Fruit fly (Drosophila melanogaster): Measurements from ENCODE around the gene CG13022.
"Not testable (repeated sequence)": the region's sequence is repeated elsewhere in the genome, so short reads cannot be mapped to it uniquely, and the experiment has no call there.

The CG13022 gene

DNA sequence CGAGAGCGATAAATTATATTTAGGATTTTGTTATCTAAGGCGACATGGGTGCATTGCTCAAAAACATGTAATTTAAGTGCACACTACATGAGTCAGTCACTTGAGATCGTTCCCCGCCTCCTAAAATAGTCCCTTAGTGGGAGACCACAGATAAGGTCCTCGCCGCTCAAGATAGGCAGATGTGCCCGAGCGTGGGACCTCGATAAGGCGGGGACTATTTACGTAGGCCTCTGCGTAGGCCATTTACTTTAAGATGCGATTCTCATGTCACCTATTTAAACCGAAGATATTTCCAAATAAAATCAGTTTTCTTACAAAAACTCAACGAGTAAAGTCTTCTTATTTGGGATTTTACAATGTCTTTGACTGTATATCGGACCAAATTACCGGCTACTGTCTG, 15.8 kb upstream of the CG13022 start, which contains the start of gene Ogdh:
Gene Ogdh (plus strand): TSS at position 301 of the 400 bp plus-strand sequence.
- not testable (repeated sequence) for TF ChIP-seq dmrt93B (GFP tag; optimal IDR thresholded peaks at IDR 0.05); rgr (GFP tag; optimal IDR thresholded peaks at IDR 0.05); Myc (optimal IDR thresholded peaks at IDR 0.05)

DNA sequence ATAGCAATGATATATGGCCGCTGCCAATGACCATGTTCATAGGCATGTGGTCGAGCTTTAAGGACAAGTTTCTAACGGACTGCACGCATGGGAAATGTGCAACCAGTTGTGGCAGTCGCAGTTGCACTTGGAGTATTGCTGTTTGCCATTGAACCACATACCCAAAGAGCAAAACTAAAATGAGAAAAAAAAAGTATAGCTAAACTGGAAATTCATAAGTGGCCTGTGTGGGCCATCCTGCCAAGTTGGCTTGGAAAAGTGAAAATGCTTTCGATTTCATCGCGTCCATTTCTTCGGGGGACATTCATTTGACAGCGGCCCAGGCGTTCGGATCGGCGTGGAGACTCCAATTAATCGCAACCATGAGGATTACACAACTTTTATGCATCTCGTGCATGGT, 5.3 kb upstream of the CG13022 start, which contains the start of gene Obp73a:
Gene Obp73a (plus strand): TSS at position 301 of the 400 bp plus-strand sequence.
- TF ChIP-seq psq (GFP tag; optimal IDR thresholded peaks at IDR 0.05) (no peak), tai (GFP tag; optimal IDR thresholded peaks at IDR 0.05) (no peak), Myc (optimal IDR thresholded peaks at IDR 0.05) (no peak), brk (GFP tag; optimal IDR thresholded peaks at IDR 0.05) (no peak), h (GFP tag; optimal IDR thresholded peaks at IDR 0.05) (no peak), CG32264 (GFP tag; optimal IDR thresholded peaks at IDR 0.05) (no peak), Jra (GFP tag; optimal IDR thresholded peaks at IDR 0.05) (no peak), jim (GFP tag; optimal IDR thresholded peaks at IDR 0.05) (no peak), Hr83 (GFP tag; optimal IDR thresholded peaks at IDR 0.05; ENCODE audit: poor library complexity, severe bottlenecking) (no peak), Abd-B (GFP tag; optimal IDR thresholded peaks at IDR 0.05) (no peak)

DNA sequence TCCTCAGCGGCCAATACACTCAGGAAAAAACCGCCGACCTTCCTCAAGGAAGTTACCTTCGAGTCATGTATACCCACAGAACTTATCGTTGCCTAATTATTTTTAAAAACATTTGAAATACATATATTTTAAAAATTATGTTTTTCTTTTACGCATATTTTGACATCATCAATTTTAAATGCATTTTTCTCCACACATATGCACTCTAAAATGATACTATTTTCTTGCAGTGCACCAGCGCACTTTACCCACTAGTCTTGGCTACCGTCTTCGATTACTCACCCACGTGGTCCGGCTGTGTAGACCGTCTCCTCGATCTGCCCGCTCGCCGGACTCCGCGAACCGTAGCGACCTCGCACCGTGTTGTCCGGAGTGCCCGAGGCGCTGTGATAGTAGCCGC, 2.6 kb upstream of the CG13022 start:
- TF ChIP-seq Hr78 (GFP tag; optimal IDR thresholded peaks at IDR 0.05), result no peak
- TF ChIP-seq dl (GFP tag; optimal IDR thresholded peaks at IDR 0.05; ENCODE audit: insufficient read depth in 1 of 2, partially characterized antibody in 2 of 2), result no peak
- no peak for TF ChIP-seq Mio (GFP tag; optimal IDR thresholded peaks at IDR 0.05)
- TF ChIP-seq lola (GFP tag; optimal IDR thresholded peaks at IDR 0.05), result no peak
- TF ChIP-seq dmrt93B (GFP tag; optimal IDR thresholded peaks at IDR 0.05), result no peak
- TF ChIP-seq sage (GFP tag; optimal IDR thresholded peaks at IDR 0.05), result no peak
- no peak for TF ChIP-seq Jra (GFP tag; optimal IDR thresholded peaks at IDR 0.05)
- no peak for TF ChIP-seq HLH106 (tag; optimal IDR thresholded peaks at IDR 0.05)
- no peak for TF ChIP-seq fru (GFP tag; optimal IDR thresholded peaks at IDR 0.05)
- TF ChIP-seq br (GFP tag; optimal IDR thresholded peaks at IDR 0.05), result peak; percentile 16
- TF ChIP-seq Dif (GFP tag; optimal IDR thresholded peaks at IDR 0.05; ENCODE audit: partially characterized antibody), result no peak
- no peak for TF ChIP-seq Rel (GFP tag; optimal IDR thresholded peaks at IDR 0.05)
- no peak for TF ChIP-seq Rel (tag; optimal IDR thresholded peaks at IDR 0.05)
- no peak for TF ChIP-seq CrebA (GFP tag; optimal IDR thresholded peaks at IDR 0.05; ENCODE audit: borderline replicate concordance)
- no peak for TF ChIP-seq woc (GFP tag; optimal IDR thresholded peaks at IDR 0.05)
- no peak for TF ChIP-seq tai (GFP tag; optimal IDR thresholded peaks at IDR 0.05)
- peak; percentile 4 for TF ChIP-seq rgr (GFP tag; optimal IDR thresholded peaks at IDR 0.05)

DNA sequence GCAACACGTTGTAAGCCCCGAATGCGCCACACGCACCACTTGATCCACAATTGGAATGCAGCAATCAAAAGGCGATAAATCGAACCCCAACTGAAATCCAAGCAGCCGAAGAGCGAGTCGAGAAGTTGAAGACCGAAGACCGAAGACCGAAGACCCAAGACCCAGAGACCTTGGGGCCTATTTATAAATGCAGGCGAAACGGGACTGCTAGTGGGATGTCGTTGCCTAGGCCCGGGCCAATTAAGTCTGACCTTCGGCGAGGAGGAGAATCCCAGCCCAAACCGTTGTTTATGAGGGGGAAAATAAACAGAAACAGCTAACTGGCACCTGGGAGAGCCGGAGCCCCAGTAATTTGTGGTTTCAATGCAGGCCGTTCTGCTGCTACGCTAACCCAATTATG, 2.1 kb downstream of the CG13022 start:
- no peak for TF ChIP-seq Myc (optimal IDR thresholded peaks at IDR 0.05)
- no peak for TF ChIP-seq lola (GFP tag; optimal IDR thresholded peaks at IDR 0.05)
- TF ChIP-seq CG32264 (GFP tag; optimal IDR thresholded peaks at IDR 0.05), result no peak
- TF ChIP-seq Rel (GFP tag; optimal IDR thresholded peaks at IDR 0.05), result no peak
- TF ChIP-seq Rel (tag; optimal IDR thresholded peaks at IDR 0.05), result no peak
- TF ChIP-seq GATAd (GFP tag; optimal IDR thresholded peaks at IDR 0.05), result no peak
- TF ChIP-seq N (GFP tag; optimal IDR thresholded peaks at IDR 0.05), result no peak
- no peak for TF ChIP-seq pan (optimal IDR thresholded peaks at IDR 0.05)
- TF ChIP-seq brk (GFP tag; optimal IDR thresholded peaks at IDR 0.05), result no peak
- TF ChIP-seq jim (GFP tag; optimal IDR thresholded peaks at IDR 0.05), result no peak
- TF ChIP-seq Abd-B (GFP tag; optimal IDR thresholded peaks at IDR 0.05), result no peak

DNA sequence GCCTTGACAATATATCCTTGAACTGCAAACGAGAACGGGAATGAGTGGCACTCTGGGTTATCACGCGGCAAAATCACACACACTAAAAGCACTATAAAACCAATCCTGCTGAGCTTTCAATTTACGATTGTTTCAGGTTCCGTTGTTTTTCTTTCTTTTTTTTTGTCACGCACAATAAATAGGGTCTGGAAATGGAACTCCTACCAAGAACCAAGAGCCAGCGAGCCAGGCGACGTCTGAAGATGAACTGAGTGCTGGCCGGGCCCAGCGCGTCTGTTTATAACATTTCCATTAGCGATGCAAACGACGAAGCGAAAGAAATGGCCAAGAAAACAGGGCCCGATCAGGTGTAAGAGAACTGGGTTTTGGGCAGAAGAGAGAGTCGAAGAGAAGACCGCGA, 3.5 kb downstream of the CG13022 start, which contains the start of gene CG11905:
Gene CG11905 (minus strand): TSS at position 253 of the 400 bp plus-strand sequence.
- TF ChIP-seq sage (GFP tag; optimal IDR thresholded peaks at IDR 0.05) (no peak), ey (GFP tag; optimal IDR thresholded peaks at IDR 0.05) (no peak), dmrt93B (GFP tag; optimal IDR thresholded peaks at IDR 0.05) (no peak), dsf (GFP tag; optimal IDR thresholded peaks at IDR 0.05; ENCODE audit: borderline replicate concordance) (no peak), Vsx2 (GFP tag; optimal IDR thresholded peaks at IDR 0.05; ENCODE audit: partially characterized antibody) (peak; percentile 34), GATAd (GFP tag; optimal IDR thresholded peaks at IDR 0.05) (no peak), fru (GFP tag; optimal IDR thresholded peaks at IDR 0.05) (peak; percentile 6), Dif (GFP tag; optimal IDR thresholded peaks at IDR 0.05; ENCODE audit: partially characterized antibody) (peak; percentile 26), psq (GFP tag; optimal IDR thresholded peaks at IDR 0.05) (peak; percentile 7), pan (optimal IDR thresholded peaks at IDR 0.05) (no peak)

Measured in whole organism, wandering third instar larva.